Worm (Caenorhabditis elegans): ENCODE measurements around the gene cyn-10.
"Not testable (repeated sequence)": the region's sequence is repeated elsewhere in the genome, so short reads cannot be mapped to it uniquely, and the experiment has no call there.

Gene cyn-10

DNA sequence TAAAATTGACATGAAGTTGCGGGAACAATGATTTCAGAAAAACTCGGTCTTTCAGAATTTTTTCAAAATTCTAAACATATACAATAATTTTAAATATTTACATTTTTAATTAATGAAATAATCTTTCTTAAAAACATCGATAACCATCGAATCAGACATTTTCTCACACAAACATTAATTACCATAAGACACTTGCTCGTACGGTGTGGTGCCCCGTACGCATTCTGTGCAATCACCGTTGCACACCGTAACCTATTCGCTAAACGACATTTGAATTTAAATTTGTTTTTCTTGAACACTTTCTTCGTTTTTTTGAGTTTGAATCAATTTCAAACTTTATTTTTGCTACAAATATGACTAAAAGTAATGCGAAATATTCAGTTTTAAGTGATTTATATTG lies 10.6 kb upstream of the cyn-10 start:
- no peak for TF ChIP-seq tab-1 (GFP tag; IDR thresholded peaks at IDR 0.05)
- TF ChIP-seq ztf-29 (GFP tag; IDR thresholded peaks at IDR 0.05), result no peak
- no peak for TF ChIP-seq klf-2 (GFP tag; conservative IDR thresholded peaks at IDR 0.05)
- no peak for TF ChIP-seq T22C8.4 (GFP tag; IDR thresholded peaks at IDR 0.05)

DNA sequence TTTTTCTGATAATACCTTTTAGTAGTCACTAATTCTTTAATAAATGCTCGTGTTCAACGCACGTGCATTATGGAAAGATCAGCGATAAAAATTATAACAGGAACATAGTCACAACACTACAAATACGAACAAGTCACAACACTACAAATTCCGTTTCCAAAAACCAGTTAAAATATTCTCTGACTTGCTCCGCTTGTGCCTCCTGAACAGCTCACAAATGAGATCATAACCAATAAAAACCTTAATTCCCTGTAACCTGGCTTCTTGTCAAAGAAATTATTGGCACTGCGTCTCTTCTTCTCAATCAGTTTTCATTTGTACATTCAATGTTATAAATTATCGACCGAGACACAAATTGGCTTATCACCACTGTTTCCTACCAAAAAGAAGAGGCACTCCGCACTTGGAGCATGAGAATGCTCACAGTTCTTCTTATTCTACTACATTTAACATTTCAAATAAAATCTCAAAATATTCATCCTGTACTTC lies 6.2 kb upstream of the cyn-10 start, which contains the start of gene B0252.1:
B0252.1 (plus strand) TSS at position 318 of the 489 bp plus-strand sequence.
- TF ChIP-seq ztf-29 (GFP tag; IDR thresholded peaks at IDR 0.05), result no peak
- no peak for TF ChIP-seq flt-1 (GFP tag; IDR thresholded peaks at IDR 0.05)
- TF ChIP-seq ztf-23 (GFP tag; IDR thresholded peaks at IDR 0.05), result no peak
- no peak for TF ChIP-seq T22C8.4 (GFP tag; IDR thresholded peaks at IDR 0.05)
- TF ChIP-seq cog-1 (tag; optimal IDR thresholded peaks at IDR 0.05), result no peak
- no peak for TF ChIP-seq med-1 (GFP tag; optimal IDR thresholded peaks at IDR 0.05; ENCODE audit: insufficient read depth)
- TF ChIP-seq ref-1 (GFP tag; conservative IDR thresholded peaks at IDR 0.05), result no peak
- TF ChIP-seq tab-1 (GFP tag; IDR thresholded peaks at IDR 0.05), result no peak
- no peak for TF ChIP-seq klf-2 (GFP tag; conservative IDR thresholded peaks at IDR 0.05)

DNA sequence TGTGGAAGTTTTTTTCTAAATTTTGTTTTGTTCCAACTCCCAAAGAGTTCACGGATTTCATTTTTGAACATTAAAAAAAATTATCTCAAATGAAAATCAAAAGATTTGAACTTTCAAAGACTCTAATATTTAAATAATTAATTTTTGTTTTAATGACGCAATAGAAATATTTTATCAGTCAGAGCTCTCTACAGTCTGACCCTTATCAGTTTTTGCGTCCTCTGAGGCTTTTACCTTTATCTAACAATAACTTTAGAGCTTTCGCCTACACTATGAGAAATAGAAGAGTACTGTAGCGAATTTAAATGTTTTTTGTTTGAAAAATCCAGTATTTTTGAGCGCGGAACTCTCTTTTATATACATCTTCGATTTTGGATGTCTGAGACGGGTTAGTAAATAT lies 5.7 kb upstream of the cyn-10 start, which contains the start of gene B0252.5:
B0252.5 (minus strand) TSS at position 17 of the 400 bp plus-strand sequence.
- TF ChIP-seq ztf-29 (GFP tag; IDR thresholded peaks at IDR 0.05) (no peak), ref-1 (GFP tag; conservative IDR thresholded peaks at IDR 0.05) (no peak), T22C8.4 (GFP tag; IDR thresholded peaks at IDR 0.05) (no peak), cog-1 (tag; optimal IDR thresholded peaks at IDR 0.05) (no peak), klf-2 (GFP tag; conservative IDR thresholded peaks at IDR 0.05) (no peak), ztf-23 (GFP tag; IDR thresholded peaks at IDR 0.05) (no peak), tab-1 (GFP tag; IDR thresholded peaks at IDR 0.05) (no peak), flt-1 (GFP tag; IDR thresholded peaks at IDR 0.05) (no peak), med-1 (GFP tag; optimal IDR thresholded peaks at IDR 0.05; ENCODE audit: insufficient read depth) (no peak)

DNA sequence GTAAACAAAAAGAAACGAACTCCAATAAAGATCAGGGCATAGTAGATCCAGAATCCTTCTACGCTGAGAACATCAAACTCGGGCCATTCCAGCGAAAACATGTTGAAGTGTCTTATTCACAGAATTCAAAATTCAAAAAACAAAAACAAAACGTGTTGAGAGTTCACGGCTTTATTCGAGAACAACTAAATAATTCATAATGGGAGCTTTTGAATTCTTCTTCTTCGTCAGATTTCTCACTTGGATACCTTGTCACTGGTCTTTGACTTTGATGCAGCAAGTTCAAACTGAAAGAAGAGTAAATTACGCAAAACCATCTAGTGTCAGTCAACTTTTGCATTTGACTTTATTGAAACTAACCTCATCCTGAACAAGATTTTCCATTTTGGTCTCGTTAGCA lies 4.5 kb upstream of the cyn-10 start, which contains the start of gene B0252.11:
B0252.11 (minus strand) TSS at position 101 of the 400 bp plus-strand sequence.
- TF ChIP-seq cog-1 (tag; optimal IDR thresholded peaks at IDR 0.05) (no peak), flt-1 (GFP tag; IDR thresholded peaks at IDR 0.05) (no peak), ref-1 (GFP tag; conservative IDR thresholded peaks at IDR 0.05) (no peak), ztf-29 (GFP tag; IDR thresholded peaks at IDR 0.05) (no peak), klf-2 (GFP tag; conservative IDR thresholded peaks at IDR 0.05) (no peak), tab-1 (GFP tag; IDR thresholded peaks at IDR 0.05) (no peak), ztf-23 (GFP tag; IDR thresholded peaks at IDR 0.05) (no peak)

DNA sequence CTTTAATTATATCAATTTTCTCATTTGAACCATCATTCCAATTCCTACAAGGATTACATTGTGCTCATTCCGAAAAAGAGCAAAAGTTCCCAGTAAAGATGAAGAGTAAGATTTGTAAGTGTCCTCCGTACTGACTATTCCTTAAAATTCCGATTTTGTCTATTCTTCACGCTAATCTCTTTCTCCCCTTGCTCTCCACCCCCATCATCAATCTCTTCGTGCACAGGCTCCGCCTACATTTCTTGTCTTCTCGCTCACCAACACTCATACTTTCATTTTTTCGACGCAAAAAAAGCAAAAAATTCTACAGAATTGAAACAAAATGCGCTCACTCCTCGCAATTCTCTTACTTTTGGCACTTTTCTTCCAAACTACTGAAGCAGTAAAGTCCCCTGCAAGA lies 2.7 kb upstream of the cyn-10 start, which contains the start of gene B0252.8:
B0252.8 (plus strand) TSS at position 292 of the 400 bp plus-strand sequence.
- no peak for TF ChIP-seq klf-2 (GFP tag; conservative IDR thresholded peaks at IDR 0.05)

DNA sequence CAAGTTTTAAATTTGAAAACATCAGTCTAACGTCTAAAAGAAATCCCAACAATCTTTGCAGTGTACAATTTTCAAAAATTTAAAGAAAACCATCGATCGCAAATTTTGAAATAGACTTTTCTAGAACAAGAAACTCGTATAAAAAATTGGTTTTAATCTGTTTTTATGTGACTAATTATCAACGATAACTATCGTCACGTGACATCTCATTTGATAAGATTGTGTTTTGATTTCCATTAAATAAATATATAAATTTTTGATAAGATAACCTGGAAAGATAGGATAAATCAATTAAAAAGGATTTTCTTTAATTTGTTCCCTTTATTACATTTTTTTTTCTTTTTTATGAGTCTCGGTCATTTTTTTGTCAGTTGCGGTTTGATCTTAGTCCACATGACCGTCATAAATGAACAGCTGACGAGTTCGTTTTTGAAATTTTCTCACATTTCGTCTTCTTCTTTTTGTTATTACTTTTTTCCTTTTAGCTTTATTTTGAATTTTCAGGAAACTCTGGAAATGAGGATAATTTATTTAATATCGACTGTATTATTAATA lies 3.5 kb downstream of the cyn-10 start, which contains the start of gene asm-1:
asm-1 (plus strand) TSS at position 505 of the 555 bp plus-strand sequence.
- TF ChIP-seq T22C8.4 (GFP tag; IDR thresholded peaks at IDR 0.05) (no peak), ztf-23 (GFP tag; IDR thresholded peaks at IDR 0.05) (no peak), klf-2 (GFP tag; conservative IDR thresholded peaks at IDR 0.05) (no peak), med-1 (GFP tag; optimal IDR thresholded peaks at IDR 0.05; ENCODE audit: insufficient read depth) (no peak), cog-1 (tag; optimal IDR thresholded peaks at IDR 0.05) (no peak), flt-1 (GFP tag; IDR thresholded peaks at IDR 0.05) (no peak), tab-1 (GFP tag; IDR thresholded peaks at IDR 0.05) (no peak), ztf-29 (GFP tag; IDR thresholded peaks at IDR 0.05) (no peak), ref-1 (GFP tag; conservative IDR thresholded peaks at IDR 0.05) (no peak)

DNA sequence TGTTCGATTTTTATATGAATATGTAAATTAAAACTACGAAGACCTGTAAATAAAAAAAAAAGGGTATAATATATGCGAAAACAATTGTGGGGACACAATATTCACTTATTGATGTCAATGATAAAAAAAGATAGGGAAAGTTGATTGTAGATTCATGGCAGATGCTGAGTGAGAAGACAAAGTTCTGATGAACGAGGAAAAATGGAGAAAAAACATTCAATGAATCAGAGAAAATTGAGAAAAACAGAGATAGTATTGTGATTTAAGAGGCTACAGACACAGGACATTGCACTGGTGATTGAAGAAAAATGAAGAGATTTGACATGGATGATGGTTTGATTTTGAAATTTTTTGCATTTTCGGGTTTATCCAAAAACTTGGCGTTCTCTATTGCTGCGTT lies 4.5 kb downstream of the cyn-10 start:
- TF ChIP-seq cog-1 (tag; optimal IDR thresholded peaks at IDR 0.05) (no peak), T22C8.4 (GFP tag; IDR thresholded peaks at IDR 0.05) (no peak), ztf-29 (GFP tag; IDR thresholded peaks at IDR 0.05) (no peak), med-1 (GFP tag; optimal IDR thresholded peaks at IDR 0.05; ENCODE audit: insufficient read depth) (no peak), tab-1 (GFP tag; IDR thresholded peaks at IDR 0.05) (no peak), klf-2 (GFP tag; conservative IDR thresholded peaks at IDR 0.05) (no peak), ref-1 (GFP tag; conservative IDR thresholded peaks at IDR 0.05) (no peak), ztf-23 (GFP tag; IDR thresholded peaks at IDR 0.05) (no peak), flt-1 (GFP tag; IDR thresholded peaks at IDR 0.05) (no peak)

DNA sequence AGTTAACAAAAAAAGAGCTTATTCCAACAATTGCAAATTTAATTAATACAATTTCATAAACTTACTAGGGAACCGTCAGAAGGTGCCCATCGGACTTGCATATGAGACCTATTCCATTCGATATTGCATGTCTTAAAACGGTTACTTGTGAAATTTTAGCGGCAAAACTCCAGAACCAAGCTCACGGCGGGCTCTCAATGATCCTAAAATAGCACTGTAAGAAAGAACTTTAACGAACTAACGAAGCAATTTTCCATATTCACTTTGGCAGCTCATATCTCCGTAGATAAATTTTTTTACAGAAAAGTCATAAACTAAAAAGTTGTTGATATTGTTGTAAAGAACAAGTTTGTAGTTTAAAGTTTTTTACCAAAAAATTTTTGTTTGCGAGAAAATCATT lies 5.5 kb downstream of the cyn-10 start, which contains the start of gene B0252.3:
B0252.3 (minus strand) TSS at position 101 of the 400 bp plus-strand sequence.
- not testable (repeated sequence) for TF ChIP-seq tab-1 (GFP tag; IDR thresholded peaks at IDR 0.05); flt-1 (GFP tag; IDR thresholded peaks at IDR 0.05); klf-2 (GFP tag; conservative IDR thresholded peaks at IDR 0.05)

DNA sequence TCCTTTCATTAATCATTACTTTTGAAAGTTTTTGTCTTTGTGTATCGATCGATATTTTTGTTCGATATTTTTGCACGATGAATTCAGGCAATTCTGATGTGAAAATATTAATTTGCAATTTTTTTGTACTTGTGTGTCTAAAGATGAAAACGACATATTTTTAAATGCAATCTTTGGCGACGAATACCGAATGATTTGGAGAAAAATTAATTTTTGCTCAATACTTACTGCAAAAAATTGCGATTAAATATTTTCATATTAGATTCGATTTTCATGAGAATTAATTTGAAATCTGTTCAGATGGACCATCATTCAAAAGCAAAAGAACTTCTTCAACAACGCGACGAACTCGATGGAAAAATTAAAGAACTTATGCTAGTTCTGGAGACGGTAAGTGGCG lies 11.4 kb downstream of the cyn-10 start, which contains the start of gene psmd-9:
psmd-9 (plus strand) TSS at position 301 of the 400 bp plus-strand sequence.
- TF ChIP-seq ztf-29 (GFP tag; IDR thresholded peaks at IDR 0.05), result no peak
- no peak for TF ChIP-seq klf-2 (GFP tag; conservative IDR thresholded peaks at IDR 0.05)
- TF ChIP-seq cog-1 (tag; optimal IDR thresholded peaks at IDR 0.05), result no peak
- no peak for TF ChIP-seq flt-1 (GFP tag; IDR thresholded peaks at IDR 0.05)
- no peak for TF ChIP-seq ztf-23 (GFP tag; IDR thresholded peaks at IDR 0.05)
- TF ChIP-seq tab-1 (GFP tag; IDR thresholded peaks at IDR 0.05), result no peak
- TF ChIP-seq ref-1 (GFP tag; conservative IDR thresholded peaks at IDR 0.05), result no peak
- no peak for TF ChIP-seq T22C8.4 (GFP tag; IDR thresholded peaks at IDR 0.05)
- TF ChIP-seq med-1 (GFP tag; optimal IDR thresholded peaks at IDR 0.05; ENCODE audit: insufficient read depth), result no peak

DNA sequence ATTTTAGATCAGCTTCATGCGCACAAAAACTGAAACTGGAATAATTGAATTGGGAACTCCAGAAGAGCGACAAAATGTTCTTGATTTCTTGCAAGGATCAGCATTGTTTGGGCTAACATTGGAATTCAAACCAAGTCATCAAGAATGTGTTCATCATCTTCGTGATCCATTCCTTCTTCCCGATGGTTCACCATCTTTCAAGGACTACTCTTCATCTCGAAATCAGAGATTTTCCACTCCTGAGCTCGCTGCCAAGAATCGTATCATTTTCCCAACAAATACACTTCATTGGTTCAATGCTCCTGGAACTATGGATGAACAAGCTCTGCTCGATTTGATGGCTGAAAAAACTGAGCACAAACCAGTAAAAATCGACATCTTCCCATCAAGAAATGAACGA lies 12.5 kb downstream of the cyn-10 start:
- TF ChIP-seq T22C8.4 (GFP tag; IDR thresholded peaks at IDR 0.05) (no peak), flt-1 (GFP tag; IDR thresholded peaks at IDR 0.05) (no peak), cog-1 (tag; optimal IDR thresholded peaks at IDR 0.05) (no peak), med-1 (GFP tag; optimal IDR thresholded peaks at IDR 0.05; ENCODE audit: insufficient read depth) (no peak), klf-2 (GFP tag; conservative IDR thresholded peaks at IDR 0.05) (no peak), tab-1 (GFP tag; IDR thresholded peaks at IDR 0.05) (no peak), ref-1 (GFP tag; conservative IDR thresholded peaks at IDR 0.05) (no peak), ztf-29 (GFP tag; IDR thresholded peaks at IDR 0.05) (no peak), ztf-23 (GFP tag; IDR thresholded peaks at IDR 0.05) (no peak)

Measured in whole organism, midembryonic.